Worm (Caenorhabditis elegans) whole organism, L2 larva: ENCODE measurements around the gene dsl-7.

Source experiments
- C34F6.9 ChIP-seq: fragments of 150-350 bp; optimal IDR thresholded peaks from 2 replicates; lab custom pipeline; 2014; ENCODE audit warnings: missing biosample characterization, missing genetic modification characterization
- alr-1 ChIP-seq: fragments of 150-350 bp; optimal IDR thresholded peaks from 2 replicates; lab custom pipeline; 2014; ENCODE audit warnings: missing biosample characterization, missing genetic modification characterization
- aly-2 ChIP-seq: fragments of 150-350 bp; optimal IDR thresholded peaks from 2 replicates; lab custom pipeline; 2014; ENCODE audit warnings: missing biosample characterization, missing genetic modification characterization
- ama-1 ChIP-seq: fragments of 150-350 bp; optimal IDR thresholded peaks from 2 replicates; lab custom pipeline; 2018; ENCODE audit warnings: inconsistent platforms
- ceh-16 ChIP-seq: fragments of 150-350 bp; optimal IDR thresholded peaks from 2 replicates; lab custom pipeline; 2014; ENCODE audit warnings: missing biosample characterization, missing genetic modification characterization
- ceh-82 ChIP-seq: fragments of 150-350 bp; optimal IDR thresholded peaks from 2 replicates; lab custom pipeline; 2014; ENCODE audit warnings: missing biosample characterization, missing genetic modification characterization
- dmd-4 ChIP-seq: sonication (generic microtip); optimal IDR thresholded peaks from 2 replicates; lab custom pipeline; 2017; ENCODE audit warnings: missing biosample characterization, missing genetic modification characterization
- egl-27 ChIP-seq: sonication (generic microtip); optimal IDR thresholded peaks from 3 replicates; lab custom pipeline; 2017; ENCODE audit warnings: missing biosample characterization, missing genetic modification reagents, missing genetic modification characterization
- elt-3 ChIP-seq: sonication (generic microtip); optimal IDR thresholded peaks from 2 replicates; lab custom pipeline; 2017; ENCODE audit warnings: missing biosample characterization, missing genetic modification characterization
- fos-1 ChIP-seq: fragments of 150-350 bp; optimal IDR thresholded peaks from 2 replicates; lab custom pipeline; 2014; ENCODE audit warnings: missing biosample characterization, missing genetic modification characterization
- gmeb-1 ChIP-seq: fragments of 150-350 bp; optimal IDR thresholded peaks from 2 replicates; lab custom pipeline; 2014; ENCODE audit warnings: missing biosample characterization, missing genetic modification characterization
- lin-11 ChIP-seq: fragments of 150-350 bp; sonication (generic microtip); optimal IDR thresholded peaks from 2 replicates; lab custom pipeline; 2014; ENCODE audit warnings: missing biosample characterization, missing genetic modification characterization, inconsistent platforms, mixed read lengths
- lin-13 ChIP-seq: fragments of 150-350 bp; optimal IDR thresholded peaks from 2 replicates; lab custom pipeline; 2014; ENCODE audit warnings: missing biosample characterization, missing genetic modification reagents, missing genetic modification characterization
- lin-39 ChIP-seq: fragments of 150-350 bp; optimal IDR thresholded peaks from 2 replicates; lab custom pipeline; 2014; ENCODE audit warnings: missing biosample characterization, missing genetic modification reagents, missing genetic modification characterization
- lsy-2 ChIP-seq, 2 experiments: fragments of 150-350 bp in 1 of 2; sonication (generic microtip) in 1 of 2; optimal IDR thresholded peaks; 2 replicates each; lab custom pipeline; 2014 to 2017; ENCODE audit warnings: missing biosample characterization in 2 of 2, missing genetic modification characterization in 2 of 2
- mbf-1 ChIP-seq: sonication (generic microtip); optimal IDR thresholded peaks from 2 replicates; lab custom pipeline; 2017; ENCODE audit warnings: missing biosample characterization, missing genetic modification characterization
- mdl-1 ChIP-seq, 2 experiments: fragments of 150-350 bp in 1 of 2; sonication (generic microtip) in 1 of 2; optimal IDR thresholded peaks; 2 replicates each; lab custom pipeline; 2017; ENCODE audit warnings: missing biosample characterization in 2 of 2, missing genetic modification characterization in 2 of 2
- nhr-11 ChIP-seq: fragments of 150-350 bp; optimal IDR thresholded peaks from 2 replicates; lab custom pipeline; 2014; ENCODE audit warnings: missing biosample characterization, missing genetic modification characterization
- nhr-12 ChIP-seq: fragments of 150-350 bp; optimal IDR thresholded peaks from 2 replicates; lab custom pipeline; 2014; ENCODE audit warnings: missing biosample characterization, missing genetic modification characterization
- nhr-129 ChIP-seq: fragments of 150-350 bp; optimal IDR thresholded peaks from 2 replicates; lab custom pipeline; 2014; ENCODE audit warnings: missing biosample characterization, missing genetic modification characterization
- nhr-23 ChIP-seq: fragments of 150-350 bp; optimal IDR thresholded peaks from 2 replicates; lab custom pipeline; 2014; ENCODE audit warnings: missing biosample characterization, missing genetic modification reagents, missing genetic modification characterization
- nhr-237 ChIP-seq: fragments of 150-350 bp; optimal IDR thresholded peaks from 2 replicates; lab custom pipeline; 2014; ENCODE audit warnings: missing biosample characterization, missing genetic modification characterization
- nhr-25 ChIP-seq: fragments of 150-350 bp; sonication (generic microtip); optimal IDR thresholded peaks from 3 replicates; lab custom pipeline; 2014; ENCODE audit warnings: missing biosample characterization, missing genetic modification characterization
- nhr-6 ChIP-seq: fragments of 150-350 bp; optimal IDR thresholded peaks from 2 replicates; lab custom pipeline; 2014; ENCODE audit warnings: missing biosample characterization, missing genetic modification characterization
- nhr-77 ChIP-seq: fragments of 150-350 bp; optimal IDR thresholded peaks from 2 replicates; lab custom pipeline; 2014; ENCODE audit warnings: missing biosample characterization, missing genetic modification characterization
- peb-1 ChIP-seq: fragments of 150-350 bp; optimal IDR thresholded peaks from 2 replicates; lab custom pipeline; 2014; ENCODE audit warnings: missing biosample characterization, missing genetic modification characterization
- sem-4 ChIP-seq: fragments of 150-350 bp; optimal IDR thresholded peaks from 2 replicates; lab custom pipeline; 2014; ENCODE audit warnings: missing biosample characterization, missing genetic modification reagents, missing genetic modification characterization
- sma-3 ChIP-seq: sonication (generic microtip); optimal IDR thresholded peaks from 2 replicates; lab custom pipeline; 2016; ENCODE audit warnings: missing genetic modification reagents, missing genetic modification characterization, missing compliant biosample characterization
- unc-39 ChIP-seq: fragments of 150-350 bp; optimal IDR thresholded peaks from 2 replicates; lab custom pipeline; 2014; ENCODE audit warnings: missing biosample characterization, missing genetic modification characterization
- unc-55 ChIP-seq: fragments of 150-350 bp; sonication (generic microtip); optimal IDR thresholded peaks from 3 replicates; lab custom pipeline; 2014; ENCODE audit warnings: missing biosample characterization, missing genetic modification reagents, missing genetic modification characterization
- unc-62 ChIP-seq: fragments of 150-350 bp; optimal IDR thresholded peaks from 2 replicates; lab custom pipeline; 2014; ENCODE audit warnings: missing biosample characterization, missing genetic modification reagents, missing genetic modification characterization
- ztf-1 ChIP-seq: fragments of 200-800 bp; sonication (Bioruptor generic); conservative IDR thresholded peaks from 2 replicates; pipeline ENCODE4 v1.3.6; 2022; ENCODE audit warnings: missing genetic modification characterization, missing compliant biosample characterization
- ztf-11 ChIP-seq: sonication (generic microtip); optimal IDR thresholded peaks from 2 replicates; lab custom pipeline; 2017; ENCODE audit warnings: missing biosample characterization, missing genetic modification characterization
- ztf-4 ChIP-seq: fragments of 150-350 bp; optimal IDR thresholded peaks from 2 replicates; lab custom pipeline; 2014; ENCODE audit warnings: missing biosample characterization, missing genetic modification characterization

The dsl-7 gene

ce11 chrV:13013844-13014243 lies 20.9 kb downstream of the dsl-7 start, which contains the start of gene F15B9.6:
F15B9.6 (plus strand) TSS chrV:13014144.
- TF ChIP-seq C34F6.9, result no peak

- TF ChIP-seq nhr-25 (tag; lab: Kevin White, UChicago) (no peak), sem-4 (tag; lab: Kevin White, UChicago) (no peak), nhr-77 (tag; lab: Kevin White, UChicago) (no peak), unc-62 (GFP tag; lab: Kevin White, UChicago) (no peak), lin-39 (tag; lab: Kevin White, UChicago) (no peak), sma-3 (GFP tag; lab: Kevin White, UChicago) (no peak), ztf-4 (tag; lab: Kevin White, UChicago) (no peak), lin-13 (GFP tag; lab: Kevin White, UChicago) (no peak), nhr-129 (no peak), mbf-1 (no peak), nhr-237 (tag; lab: Kevin White, UChicago) (no peak), nhr-11 (tag; lab: Kevin White, UChicago) (no peak), ceh-16 (tag; lab: Kevin White, UChicago) (no peak), C34F6.9 (no peak)
Observed at ce11 chrV:13018233-13018632, 25.3 kb downstream of the dsl-7 start.

ce11 chrV:13018761-13019160 lies 25.8 kb downstream of the dsl-7 start, which contains the start of gene fmi-1:
fmi-1 (plus strand) TSS chrV:13019061.
- no peak for TF ChIP-seq elt-3 (tag; lab: Kevin White, UChicago)
- no peak for TF ChIP-seq unc-39 (tag; lab: Kevin White, UChicago)
- TF ChIP-seq lsy-2 (tag; optimal IDR thresholded peaks at IDR 0.05; lab: Kevin White, UChicago), result no peak
- no peak for TF ChIP-seq aly-2 (tag; lab: Kevin White, UChicago)
- TF ChIP-seq nhr-77 (tag; lab: Kevin White, UChicago), result no peak
- TF ChIP-seq alr-1 (tag; lab: Kevin White, UChicago), result no peak
- no peak for TF ChIP-seq unc-62 (GFP tag; lab: Kevin White, UChicago)
- TF ChIP-seq egl-27, result no peak
- TF ChIP-seq sma-3 (GFP tag; lab: Kevin White, UChicago), result no peak
- TF ChIP-seq peb-1, result no peak
- no peak for TF ChIP-seq fos-1 (tag; lab: Kevin White, UChicago)

ce11 chrV:13020014-13020413 lies 27.1 kb downstream of the dsl-7 start:
- TF ChIP-seq mdl-1 (tag; optimal IDR thresholded peaks at IDR 0.05; lab: Kevin White, UChicago) (no peak), lin-13 (GFP tag; lab: Kevin White, UChicago) (no peak), lin-11 (no peak), unc-39 (tag; lab: Kevin White, UChicago) (no peak), ama-1 (lab: Kevin White, UChicago) (no peak), nhr-25 (tag; lab: Kevin White, UChicago) (no peak), ceh-82 (no peak), unc-55 (GFP tag; lab: Kevin White, UChicago) (no peak), lsy-2 (tag; optimal IDR thresholded peaks at IDR 0.05; lab: Kevin White, UChicago) (no peak)

- TF ChIP-seq ztf-11 (tag; lab: Kevin White, UChicago) (no peak), unc-39 (tag; lab: Kevin White, UChicago) (no peak), ceh-16 (tag; lab: Kevin White, UChicago) (no peak), nhr-23 (tag; lab: Kevin White, UChicago) (no peak), gmeb-1 (tag; lab: Kevin White, UChicago) (no peak), ama-1 (lab: Kevin White, UChicago) (no peak), sma-3 (GFP tag; lab: Kevin White, UChicago) (no peak), alr-1 (tag; lab: Kevin White, UChicago) (no peak), nhr-6 (tag; lab: Kevin White, UChicago) (no peak), ztf-1 (GFP tag; lab: Robert Waterston, UW) (no peak), dmd-4 (no peak), unc-55 (GFP tag; lab: Kevin White, UChicago) (no peak), ztf-4 (tag; lab: Kevin White, UChicago) (no peak), nhr-12 (tag; lab: Kevin White, UChicago) (no peak), C34F6.9 (no peak), nhr-11 (tag; lab: Kevin White, UChicago) (no peak)
Observed at ce11 chrV:13020638-13021037, 27.7 kb downstream of the dsl-7 start.
